Fruit fly (Drosophila melanogaster): ENCODE results near the gene CG14636.

dm6 chr3R:4234991-4235553 is 20.0 kb upstream of the CG14636 start, which contains the start of gene Gel:
- TF ChIP-seq CTCF (optimal IDR thresholded peaks at IDR 0.05), result no peak
- no peak for TF ChIP-seq CG8478 (optimal IDR thresholded peaks at IDR 0.05)
